Worm (Caenorhabditis elegans): Measurements from ENCODE around the gene mfsd-6.

mfsd-6 gene

DNA sequence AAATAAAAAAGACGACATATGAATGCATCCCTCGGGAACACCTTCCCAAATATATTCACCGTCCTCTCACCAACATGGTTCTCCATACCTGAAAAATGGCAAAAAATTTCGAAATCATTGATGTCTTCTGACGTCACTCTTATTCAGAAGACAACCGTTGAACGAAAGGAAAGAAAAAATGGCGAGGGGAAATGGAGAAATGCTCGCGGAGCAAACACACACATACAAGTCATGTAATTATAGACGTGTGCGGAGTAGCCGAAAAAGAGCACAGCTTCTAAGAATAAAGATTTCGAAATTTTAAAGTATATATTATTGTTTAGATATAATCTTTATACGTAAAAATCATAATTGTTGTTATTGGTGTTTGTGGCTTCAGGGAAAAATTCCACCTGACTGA is at the start of gene mfsd-6:
TSS of gene mfsd-6 (minus strand) at position 88 of the 400 bp plus-strand sequence.
- TF ChIP-seq grh-1 (GFP tag; IDR thresholded peaks at IDR 0.05) (no peak), fkh-8 (tag; optimal IDR thresholded peaks at IDR 0.05) (peak; percentile 43), ztf-4 (tag; optimal IDR thresholded peaks at IDR 0.05) (peak; percentile 30), ceh-90 (tag; optimal IDR thresholded peaks at IDR 0.05) (no peak), lsy-2 (tag; optimal IDR thresholded peaks at IDR 0.05) (peak in 1 of 2 experiments; percentile 3), lin-14 (GFP tag; optimal IDR thresholded peaks at IDR 0.05) (peak; percentile 54), sup-37 (GFP tag; optimal IDR thresholded peaks at IDR 0.05) (no peak), elt-3 (tag; optimal IDR thresholded peaks at IDR 0.05) (no peak), skn-1 (tag; optimal IDR thresholded peaks at IDR 0.05) (peak; percentile 12), snpc-4 (tag; optimal IDR thresholded peaks at IDR 0.05) (no peak), nhr-71 (tag; optimal IDR thresholded peaks at IDR 0.05) (peak; percentile 48), pax-3 (tag; optimal IDR thresholded peaks at IDR 0.05) (peak; percentile 19)

DNA sequence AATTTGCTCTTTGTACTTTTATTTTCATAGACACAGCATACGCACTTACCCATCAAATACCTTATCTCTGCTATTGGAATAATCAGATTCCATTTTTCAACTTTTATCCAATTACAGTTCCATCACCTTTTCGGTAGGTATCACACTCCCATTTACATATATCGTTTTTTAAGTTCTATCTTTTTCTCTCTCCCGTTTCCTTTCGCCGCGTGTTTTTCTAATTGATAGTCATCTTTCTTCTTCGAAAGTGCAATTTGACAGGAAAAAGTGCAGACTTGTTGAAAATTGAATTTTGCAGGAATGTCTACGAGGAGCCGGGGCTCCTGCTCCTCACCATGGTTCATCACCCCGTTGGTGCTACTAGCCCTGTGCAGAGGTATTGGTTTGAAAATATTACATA is 45.9 kb upstream of the mfsd-6 start, which contains the start of gene fbn-1:
TSS of gene fbn-1 (plus strand) at position 301 of the 400 bp plus-strand sequence.
- TF ChIP-seq hpl-2 (GFP tag; optimal IDR thresholded peaks at IDR 0.05) (no peak), snpc-4 (tag; optimal IDR thresholded peaks at IDR 0.05) (no peak), C34B4.2 (tag; optimal IDR thresholded peaks at IDR 0.05) (no peak), ces-1 (GFP tag; optimal IDR thresholded peaks at IDR 0.05) (no peak), elt-2 (tag; optimal IDR thresholded peaks at IDR 0.05) (no peak), lin-39 (tag; optimal IDR thresholded peaks at IDR 0.05) (no peak), nhr-47 (tag; optimal IDR thresholded peaks at IDR 0.05) (no peak), nhr-85 (tag) (no peak), unc-62 (GFP tag; optimal IDR thresholded peaks at IDR 0.05) (no peak), skn-1 (tag; optimal IDR thresholded peaks at IDR 0.05) (no peak), ceh-90 (tag; optimal IDR thresholded peaks at IDR 0.05) (no peak), nhr-90 (tag; optimal IDR thresholded peaks at IDR 0.05; ENCODE audit: poor library complexity) (no peak)

DNA sequence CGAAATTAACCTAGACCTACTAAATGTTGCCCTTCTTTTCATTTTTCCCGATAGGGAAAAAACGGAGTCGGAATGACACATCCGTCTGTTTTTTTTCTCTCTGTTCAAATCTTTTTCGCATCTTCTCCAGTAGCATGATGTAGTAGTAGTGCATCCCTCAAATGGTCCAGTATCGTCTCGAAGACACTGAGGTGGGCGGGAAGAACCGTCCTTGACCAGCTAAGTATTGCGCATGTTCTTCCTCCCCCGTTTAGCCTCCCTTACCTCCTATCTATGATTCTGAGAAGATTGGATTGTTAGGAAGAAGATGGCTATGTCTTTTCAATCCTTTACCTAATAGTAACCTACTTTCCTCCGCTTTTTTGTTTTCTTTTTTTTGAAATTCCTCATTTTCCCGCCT is 43.7 kb upstream of the mfsd-6 start:
- TF ChIP-seq blmp-1 (tag; optimal IDR thresholded peaks at IDR 0.05) (peak; percentile 49), elt-3 (tag; optimal IDR thresholded peaks at IDR 0.05) (peak in 1 of 6 experiments; percentile 14), egl-27 (tag; optimal IDR thresholded peaks at IDR 0.05) (no peak), snu-23 (GFP tag; optimal IDR thresholded peaks at IDR 0.05) (no peak), zag-1 (tag; optimal IDR thresholded peaks at IDR 0.05) (no peak), nhr-237 (tag; optimal IDR thresholded peaks at IDR 0.05) (no peak), lin-13 (GFP tag; optimal IDR thresholded peaks at IDR 0.05) (no peak), skn-1 (tag; optimal IDR thresholded peaks at IDR 0.05) (no peak), unc-98 (GFP tag; IDR thresholded peaks at IDR 0.05) (no peak), pag-3 (tag; optimal IDR thresholded peaks at IDR 0.05; ENCODE audit: borderline replicate concordance, insufficient read depth) (no peak), C16A3.4 (tag; optimal IDR thresholded peaks at IDR 0.05) (no peak), egl-13 (tag; optimal IDR thresholded peaks at IDR 0.05) (no peak)

DNA sequence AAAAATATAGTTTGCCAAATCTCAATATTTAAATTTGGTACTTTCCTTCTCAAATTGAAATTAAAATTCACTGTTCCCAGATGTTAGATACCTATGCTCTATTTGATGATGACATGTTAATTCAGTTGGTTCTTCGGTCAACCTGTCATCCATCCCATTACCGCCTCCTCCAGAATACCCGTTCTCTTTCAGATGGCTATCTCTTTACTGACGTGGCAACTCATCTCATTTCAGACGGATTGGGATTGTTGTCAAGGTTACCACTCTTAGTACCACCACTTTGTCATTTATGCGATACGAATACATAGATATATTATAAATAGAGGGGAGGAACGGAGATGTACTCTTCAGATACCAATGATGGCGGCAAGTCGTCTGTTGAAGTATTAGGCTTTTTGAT is 42.1 kb upstream of the mfsd-6 start:
- TF ChIP-seq ama-1 (optimal IDR thresholded peaks at IDR 0.05) (no peak), zip-4 (GFP tag; optimal IDR thresholded peaks at IDR 0.05) (no peak), egl-13 (tag; optimal IDR thresholded peaks at IDR 0.05) (no peak), hlh-4 (tag; optimal IDR thresholded peaks at IDR 0.05) (no peak), fkh-4 (tag; optimal IDR thresholded peaks at IDR 0.05; ENCODE audit: borderline replicate concordance) (no peak), mef-2 (tag; optimal IDR thresholded peaks at IDR 0.05) (no peak), nhr-85 (tag) (no peak), ceh-82 (tag; optimal IDR thresholded peaks at IDR 0.05) (no peak), ztf-4 (tag; optimal IDR thresholded peaks at IDR 0.05) (no peak), skn-1 (tag; optimal IDR thresholded peaks at IDR 0.05) (no peak), snpc-4 (tag; optimal IDR thresholded peaks at IDR 0.05) (no peak), mab-9 (GFP tag; IDR thresholded peaks at IDR 0.05) (no peak), sup-37 (GFP tag; optimal IDR thresholded peaks at IDR 0.05) (no peak), C34B4.2 (tag; optimal IDR thresholded peaks at IDR 0.05) (no peak), efl-1 (optimal IDR thresholded peaks at IDR 0.05) (no peak), efl-1 (GFP tag; optimal IDR thresholded peaks at IDR 0.05 in 1 of 2) (no peak), isw-1 (GFP tag; IDR thresholded peaks at IDR 0.05) (no peak), nhr-76 (tag; optimal IDR thresholded peaks at IDR 0.05) (no peak)
